Fruit fly (Drosophila melanogaster) whole organism, embryonic: ENCODE measurements around the gene CG6689.

ENCODE experiments used
- CG10267 ChIP-seq: fragments of 200-800 bp; sonication (Bioruptor generic); optimal IDR thresholded peaks from 2 replicates; lab custom pipeline; 2018; ENCODE audit warnings: missing biosample characterization, mild to moderate bottlenecking, missing genetic modification characterization, moderate library complexity
- CG12391 ChIP-seq: fragments of 200-800 bp; sonication (Bioruptor generic); optimal IDR thresholded peaks from 3 replicates; lab custom pipeline; 2018; ENCODE audit warnings: missing biosample characterization, mild to moderate bottlenecking, missing genetic modification characterization, moderate library complexity
- CG14050 ChIP-seq: fragments of 200-800 bp; sonication (Bioruptor generic); IDR thresholded peaks from 3 replicates; pipeline ENCODE4 v1.3.6; 2022; ENCODE audit warnings: missing biosample characterization, missing genetic modification characterization
- CG14860 ChIP-seq: fragments of 200-800 bp; sonication (Bioruptor generic); IDR thresholded peaks from 3 replicates; pipeline ENCODE4 v1.3.6; 2022; ENCODE audit warnings: missing biosample characterization, missing genetic modification characterization; ENCODE audit not compliant: partially characterized antibody
- CG15514 ChIP-seq: fragments of 200-800 bp; sonication (Bioruptor generic); optimal IDR thresholded peaks from 3 replicates; lab custom pipeline; 2017; ENCODE audit warnings: missing biosample characterization, missing genetic modification characterization, mild to moderate bottlenecking, moderate library complexity, missing genetic modification reagents
- CG18599 ChIP-seq: fragments of 200-800 bp; sonication (Bioruptor generic); optimal IDR thresholded peaks from 3 replicates; lab custom pipeline; 2017; ENCODE audit warnings: missing biosample characterization, missing genetic modification characterization, mild to moderate bottlenecking, moderate library complexity, missing genetic modification reagents
- CG30431 ChIP-seq: fragments of 200-800 bp; sonication (Bioruptor generic); optimal IDR thresholded peaks from 2 replicates; lab custom pipeline; 2017; ENCODE audit warnings: missing biosample characterization, missing genetic modification characterization
- CG31365 ChIP-seq: fragments of 200-800 bp; sonication (Bioruptor generic); optimal IDR thresholded peaks from 2 replicates; lab custom pipeline; 2018; ENCODE audit warnings: missing biosample characterization, mild to moderate bottlenecking, missing genetic modification characterization
- CG3281 ChIP-seq: fragments of 200-800 bp; sonication (Bioruptor generic); optimal IDR thresholded peaks from 3 replicates; lab custom pipeline; 2017; ENCODE audit warnings: missing biosample characterization, mild to moderate bottlenecking, missing genetic modification characterization
- CG33213 ChIP-seq: fragments of 200-800 bp; sonication (Bioruptor generic); optimal IDR thresholded peaks from 3 replicates; lab custom pipeline; 2016; ENCODE audit warnings: missing biosample characterization, missing genetic modification characterization
- CG34376 ChIP-seq: fragments of 200-800 bp; sonication (Bioruptor generic); optimal IDR thresholded peaks from 2 replicates; lab custom pipeline; 2018; ENCODE audit warnings: missing biosample characterization, mild to moderate bottlenecking, missing genetic modification characterization
- CG3995 ChIP-seq: fragments of 200-800 bp; sonication (Bioruptor generic); optimal IDR thresholded peaks from 3 replicates; lab custom pipeline; 2016; ENCODE audit warnings: missing biosample characterization, missing genetic modification characterization
- CG4617 ChIP-seq: fragments of 200-800 bp; sonication (Bioruptor generic); optimal IDR thresholded peaks from 3 replicates; lab custom pipeline; 2016; ENCODE audit warnings: missing biosample characterization, missing genetic modification characterization, borderline replicate concordance
- CG4820 ChIP-seq: fragments of 200-800 bp; sonication (Bioruptor generic); optimal IDR thresholded peaks from 3 replicates; lab custom pipeline; 2016; ENCODE audit warnings: missing biosample characterization, missing genetic modification characterization
- CG6175 ChIP-seq: fragments of 200-800 bp; sonication (Bioruptor generic); IDR thresholded peaks from 3 replicates; pipeline ENCODE4 v1.3.6; 2022; ENCODE audit warnings: missing biosample characterization, missing genetic modification characterization
- CG6765 ChIP-seq: fragments of 200-800 bp; sonication (Bioruptor generic); optimal IDR thresholded peaks from 3 replicates; lab custom pipeline; 2017; ENCODE audit warnings: missing biosample characterization, mild to moderate bottlenecking, missing genetic modification characterization
- CG6791 ChIP-seq: fragments of 200-800 bp; sonication (Bioruptor generic); IDR thresholded peaks from 3 replicates; pipeline ENCODE4 v1.3.6; 2022; ENCODE audit warnings: missing biosample characterization, missing genetic modification characterization; ENCODE audit not compliant: partially characterized antibody
- CG7745 ChIP-seq: fragments of 200-800 bp; sonication (Bioruptor generic); optimal IDR thresholded peaks from 2 replicates; lab custom pipeline; 2018; ENCODE audit warnings: missing biosample characterization, mild to moderate bottlenecking, missing genetic modification characterization, moderate library complexity
- CG9215 ChIP-seq: fragments of 200-800 bp; sonication (Bioruptor generic); IDR thresholded peaks from 2 replicates; pipeline ENCODE4 v1.3.6; 2022; ENCODE audit warnings: missing biosample characterization, missing genetic modification characterization
- CTCF ChIP-seq: fragments of 200-800 bp; sonication (Bioruptor generic); optimal IDR thresholded peaks from 2 replicates; lab custom pipeline; 2017; ENCODE audit warnings: missing biosample characterization, mild to moderate bottlenecking, missing genetic modification characterization, moderate library complexity
- Deaf1 ChIP-seq: fragments of 200-800 bp; optimal IDR thresholded peaks from 3 replicates; lab custom pipeline; 2019; ENCODE audit warnings: missing biosample characterization, mild to moderate bottlenecking, missing genetic modification characterization, moderate library complexity
- Dek ChIP-seq: fragments of 200-800 bp; sonication (Bioruptor generic); optimal IDR thresholded peaks from 3 replicates; lab custom pipeline; 2019; ENCODE audit warnings: missing biosample characterization, mild to moderate bottlenecking, missing genetic modification characterization, moderate library complexity
- Dip2 ChIP-seq: fragments of 200-800 bp; sonication (Bioruptor generic); IDR thresholded peaks from 2 replicates; pipeline ENCODE4 v1.3.6; 2022; ENCODE audit warnings: missing biosample characterization, missing genetic modification characterization
- Dref ChIP-seq: fragments of 200-800 bp; sonication (Bioruptor generic); IDR thresholded peaks from 2 replicates; pipeline ENCODE4 v1.3.6; 2022; ENCODE audit warnings: missing biosample characterization, missing genetic modification characterization
- H2.0 ChIP-seq: fragments of 200-800 bp; sonication (Bioruptor generic); IDR thresholded peaks from 2 replicates; pipeline ENCODE4 v1.3.6; 2022; ENCODE audit warnings: missing biosample characterization, missing genetic modification characterization
- Mad ChIP-seq: fragments of 200-800 bp; sonication (Bioruptor generic); optimal IDR thresholded peaks from 2 replicates; lab custom pipeline; 2016; ENCODE audit warnings: missing biosample characterization, missing genetic modification characterization
- Mes4 ChIP-seq: fragments of 200-800 bp; sonication (Bioruptor generic); optimal IDR thresholded peaks from 2 replicates; lab custom pipeline; 2016; ENCODE audit warnings: missing biosample characterization, missing genetic modification characterization
- Mrtf ChIP-seq: fragments of 200-800 bp; sonication (Bioruptor generic); IDR thresholded peaks from 3 replicates; pipeline ENCODE4 v1.3.6; 2022; ENCODE audit warnings: missing biosample characterization, missing genetic modification characterization
- NC2α ChIP-seq: fragments of 200-800 bp; sonication (Bioruptor generic); optimal IDR thresholded peaks from 2 replicates; lab custom pipeline; 2016; ENCODE audit warnings: missing biosample characterization, missing genetic modification characterization
- NK7.1 ChIP-seq: fragments of 200-800 bp; sonication (Bioruptor generic); optimal IDR thresholded peaks from 3 replicates; lab custom pipeline; 2016; ENCODE audit warnings: missing biosample characterization, missing genetic modification characterization
- Xbp1 ChIP-seq: fragments of 200-800 bp; sonication (Bioruptor generic); optimal IDR thresholded peaks from 3 replicates; lab custom pipeline; 2016; ENCODE audit warnings: missing biosample characterization, mild to moderate bottlenecking, missing genetic modification characterization
- abd-A ChIP-seq: fragments of 200-800 bp; sonication (Bioruptor generic); optimal IDR thresholded peaks from 3 replicates; lab custom pipeline; 2019; ENCODE audit warnings: missing biosample characterization, mild to moderate bottlenecking, missing genetic modification characterization, moderate library complexity
- bsh ChIP-seq, 2 experiments: fragments of 200-800 bp; sonication (Bioruptor generic); optimal IDR thresholded peaks; 2 replicates each; lab custom pipeline; 2017 to 2018; ENCODE audit warnings: mild to moderate bottlenecking in 2 of 2, missing biosample characterization in 2 of 2, missing genetic modification characterization in 2 of 2, moderate library complexity in 1 of 2
- chif ChIP-seq, 2 experiments: fragments of 200-800 bp; sonication (Bioruptor generic); optimal IDR thresholded peaks; 3 replicates each; lab custom pipeline; 2016; ENCODE audit warnings: missing biosample characterization in 2 of 2, missing genetic modification characterization in 2 of 2
- crp ChIP-seq, 2 experiments: fragments of 200-800 bp; sonication (Bioruptor generic); optimal IDR thresholded peaks; 2 replicates in 1 of 2; 3 replicates in 1 of 2; lab custom pipeline; 2017; ENCODE audit warnings: missing biosample characterization in 2 of 2, missing genetic modification characterization in 2 of 2, mild to moderate bottlenecking in 1 of 2, moderate library complexity in 1 of 2
- dpn ChIP-seq, 2 experiments: fragments of 200-800 bp; sonication (Bioruptor generic); optimal IDR thresholded peaks; 3 replicates each; lab custom pipeline; 2016; ENCODE audit warnings: missing biosample characterization in 2 of 2, missing genetic modification characterization in 2 of 2
- eyg ChIP-seq: fragments of 200-800 bp; sonication (Bioruptor generic); optimal IDR thresholded peaks from 3 replicates; lab custom pipeline; 2016; ENCODE audit warnings: missing biosample characterization, missing genetic modification characterization
- hb ChIP-seq: fragments of 200-800 bp; sonication (Bioruptor generic); IDR thresholded peaks from 3 replicates; pipeline ENCODE4 v1.3.6; 2022; ENCODE audit warnings: missing biosample characterization, missing genetic modification characterization; ENCODE audit not compliant: partially characterized antibody
- kay ChIP-seq: fragments of 200-800 bp; sonication (Bioruptor generic); optimal IDR thresholded peaks from 2 replicates; lab custom pipeline; 2016; ENCODE audit warnings: missing biosample characterization, missing genetic modification characterization
- kni ChIP-seq: fragments of 200-800 bp; sonication (Bioruptor generic); optimal IDR thresholded peaks from 3 replicates; lab custom pipeline; 2017; ENCODE audit warnings: mild to moderate bottlenecking, missing biosample characterization, missing genetic modification reagents, missing genetic modification characterization
- lab ChIP-seq: fragments of 200-800 bp; sonication (Bioruptor generic); optimal IDR thresholded peaks from 3 replicates; lab custom pipeline; 2017; ENCODE audit warnings: missing biosample characterization, missing genetic modification characterization, mild to moderate bottlenecking, moderate library complexity, missing genetic modification reagents
- pan ChIP-seq, 4 experiments: fragments of >200 bp in 3 of 4; fragments of 200-800 bp in 1 of 4; sonication (Bioruptor generic) in 1 of 4; optimal IDR thresholded peaks in 3 of 4; IDR thresholded peaks in 1 of 4; 2 replicates each; pipeline versions ENCODE4 v1.3.6 to Lab custom; 2017 to 2022; ENCODE audit warnings: missing biosample characterization in 2 of 4, missing genetic modification characterization in 2 of 4, mixed read lengths in 1 of 4
- pfk ChIP-seq: fragments of 200-800 bp; sonication (Bioruptor generic); optimal IDR thresholded peaks from 2 replicates; lab custom pipeline; 2018; ENCODE audit warnings: missing biosample characterization, mild to moderate bottlenecking, missing genetic modification characterization, moderate library complexity
- repo ChIP-seq: fragments of 200-800 bp; sonication (Bioruptor generic); optimal IDR thresholded peaks from 2 replicates; lab custom pipeline; 2016; ENCODE audit warnings: missing biosample characterization, missing genetic modification characterization
- rib ChIP-seq: fragments of 200-800 bp; sonication (Bioruptor generic); IDR thresholded peaks from 2 replicates; pipeline ENCODE4 v1.3.6; 2022; ENCODE audit warnings: missing biosample characterization, missing genetic modification characterization
- sqz ChIP-seq: fragments of 200-800 bp; sonication (Bioruptor generic); optimal IDR thresholded peaks from 3 replicates; lab custom pipeline; 2018; ENCODE audit warnings: missing biosample characterization, mild to moderate bottlenecking, missing genetic modification characterization
- stwl ChIP-seq: fragments of 200-800 bp; sonication (Bioruptor generic); optimal IDR thresholded peaks from 3 replicates; lab custom pipeline; 2018; ENCODE audit warnings: missing biosample characterization, mild to moderate bottlenecking, missing genetic modification characterization, moderate library complexity
- tap ChIP-seq: fragments of 200-800 bp; optimal IDR thresholded peaks from 3 replicates; lab custom pipeline; 2019; ENCODE audit warnings: missing biosample characterization, mild to moderate bottlenecking, missing genetic modification characterization, moderate library complexity

The CG6689 gene

DNA sequence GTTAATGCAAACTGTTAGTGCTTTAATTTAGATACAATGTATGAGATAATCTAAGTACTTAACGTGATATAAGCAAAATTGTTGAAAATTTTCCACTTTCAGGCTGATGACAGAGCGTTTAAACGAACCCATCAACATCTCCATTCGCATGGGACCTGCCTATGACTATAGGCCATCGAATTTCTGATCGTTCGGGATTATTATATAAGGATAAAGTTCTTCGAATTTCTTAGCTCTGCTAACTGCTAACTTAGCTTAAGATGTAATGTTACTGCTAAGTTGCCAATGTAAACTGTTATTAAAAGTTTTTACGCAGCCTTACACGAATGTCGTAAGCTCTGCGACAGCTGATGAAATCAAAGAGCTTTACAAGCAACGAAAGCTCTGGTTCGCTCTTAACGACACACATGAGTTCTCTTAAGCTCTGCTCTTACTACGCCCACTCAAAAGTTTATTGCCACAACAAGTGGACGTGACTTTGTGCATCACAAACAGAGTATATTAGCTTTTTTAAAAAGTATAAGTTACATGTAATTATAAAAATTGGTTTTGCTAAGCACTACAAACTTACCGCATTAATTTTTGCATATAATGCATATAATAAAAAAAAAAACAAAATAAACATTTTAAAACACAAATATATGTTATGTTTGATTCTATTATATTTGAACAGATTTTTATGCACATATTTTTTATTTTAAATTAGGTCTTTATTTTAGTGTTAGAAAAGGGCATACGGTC lies 23.0 kb downstream of the CG6689 start (continued):
- peak; percentile 92 for TF ChIP-seq kni (GFP tag; lab: Kevin White, UChicago)
- TF ChIP-seq kay (GFP tag; lab: Kevin White, UChicago): peak; percentile 87
- peak; percentile 89 for TF ChIP-seq tap (tag; lab: Kevin White, UChicago)
- TF ChIP-seq abd-A (tag; lab: Kevin White, UChicago): peak; percentile 98
- TF ChIP-seq CG4617 (GFP tag; lab: Kevin White, UChicago): peak; percentile 86
- TF ChIP-seq CG30431 (GFP tag; lab: Kevin White, UChicago): peak; percentile 97
- peak; percentile 97 for TF ChIP-seq CG34376 (GFP tag; lab: Kevin White, UChicago)
- TF ChIP-seq stwl (tag; lab: Kevin White, UChicago): no peak
- peak; percentile 99 for TF ChIP-seq CG9215 (GFP tag; lab: Robert Waterston, UW)
- peak; percentile 99 for TF ChIP-seq lab (GFP tag; lab: Kevin White, UChicago)
- TF ChIP-seq CG7745 (tag; lab: Kevin White, UChicago): no peak
- TF ChIP-seq CG12391: peak; percentile 99
- peak; percentile 66 for TF ChIP-seq CG31365 (tag; lab: Kevin White, UChicago)
- no peak for TF ChIP-seq CG6791 (GFP tag; lab: Robert Waterston, UW)
- peak; percentile 98 for TF ChIP-seq CG6765 (GFP tag; lab: Kevin White, UChicago)
- peak; percentile 65 for TF ChIP-seq repo (GFP tag; lab: Kevin White, UChicago)
- peak; percentile 67 for TF ChIP-seq CTCF (GFP tag; lab: Kevin White, UChicago)
- TF ChIP-seq pfk: peak; percentile 50
- peak; percentile 86 for TF ChIP-seq Mad (GFP tag; lab: Kevin White, UChicago)
- peak; percentile 81 for TF ChIP-seq CG3995 (GFP tag; lab: Kevin White, UChicago)
- TF ChIP-seq Mrtf: peak; percentile 98
- peak; percentile 97 for TF ChIP-seq CG4820
- TF ChIP-seq bsh (GFP tag; optimal IDR thresholded peaks at IDR 0.05; lab: Kevin White, UChicago): peak in 1 of 2 experiments; percentile 98
- peak; percentile 96 to 97 for TF ChIP-seq dpn (GFP tag; optimal IDR thresholded peaks at IDR 0.05; lab: Kevin White, UChicago)
- peak; percentile 77 for TF ChIP-seq NC2α (GFP tag; lab: Kevin White, UChicago)
- peak; percentile 98 for TF ChIP-seq rib (GFP tag; lab: Robert Waterston, UW)
- peak in 1 of 2 experiments; percentile 74 for TF ChIP-seq crp (GFP tag; optimal IDR thresholded peaks at IDR 0.05; lab: Kevin White, UChicago)
- TF ChIP-seq Xbp1 (GFP tag; lab: Kevin White, UChicago): peak; percentile 97
- TF ChIP-seq hb (GFP tag; lab: Robert Waterston, UW): no peak
- peak; percentile 69 to 88 for TF ChIP-seq chif (GFP tag; optimal IDR thresholded peaks at IDR 0.05; lab: Kevin White, UChicago)
- no peak for TF ChIP-seq CG33213 (GFP tag; lab: Kevin White, UChicago)
- peak; percentile 95; the same call in 2 of the 3 replicates for TF ChIP-seq CG6175 (GFP tag; lab: Robert Waterston, UW)
- TF ChIP-seq CG3281 (GFP tag; lab: Kevin White, UChicago): peak; percentile 99
- no peak for TF ChIP-seq pan (optimal IDR thresholded peaks at IDR 0.05; lab: Kevin White, UChicago)
- peak in 1 of 2 experiments; percentile 99 for TF ChIP-seq pan (GFP tag; optimal IDR thresholded peaks at IDR 0.05 in 1 of 2, IDR thresholded peaks at IDR 0.05 in 1 of 2)
- peak; percentile 96 for TF ChIP-seq sqz (GFP tag; lab: Kevin White, UChicago)
- TF ChIP-seq CG15514: peak; percentile 90
- TF ChIP-seq H2.0 (GFP tag; lab: Robert Waterston, UW): peak; percentile 96
- no peak for TF ChIP-seq eyg (GFP tag; lab: Kevin White, UChicago)
- TF ChIP-seq CG14860: no peak
- TF ChIP-seq Mes4 (GFP tag; lab: Kevin White, UChicago): peak; percentile 80
- TF ChIP-seq CG18599 (GFP tag; lab: Kevin White, UChicago): peak; percentile 99
- TF ChIP-seq NK7.1 (GFP tag; lab: Kevin White, UChicago): no peak
- TF ChIP-seq CG14050 (GFP tag; lab: Robert Waterston, UW): peak; percentile 97
- peak; percentile 99 for TF ChIP-seq Dek
- peak; percentile 96 for TF ChIP-seq CG10267 (tag; lab: Kevin White, UChicago)
- peak; percentile 80 for TF ChIP-seq Dip2 (GFP tag; lab: Robert Waterston, UW)
- peak; percentile 44 for TF ChIP-seq Dref (GFP tag; lab: Robert Waterston, UW)
- peak; percentile 76 for TF ChIP-seq Deaf1 (tag; lab: Kevin White, UChicago)
